Fruit fly (Drosophila melanogaster): ENCODE measurements around the gene CG34140.

CG34140 gene

dm6 chr3L:184251-184650 lies at the start of gene CG34140, which contains the start of the genes Mkp and Mtch (continued):
- TF ChIP-seq CG9817 (tag; optimal IDR thresholded peaks at IDR 0.05): peak; percentile 88
- TF ChIP-seq CG15601 (tag; optimal IDR thresholded peaks at IDR 0.05): peak; percentile 79
- peak; percentile 81 for TF ChIP-seq kni (GFP tag; optimal IDR thresholded peaks at IDR 0.05)
- peak; percentile 77 for TF ChIP-seq CG14014 (GFP tag; IDR thresholded peaks at IDR 0.05)
- peak; percentile 71 for TF ChIP-seq fd3F (GFP tag; optimal IDR thresholded peaks at IDR 0.05)
- no peak for TF ChIP-seq Lpt (GFP tag; optimal IDR thresholded peaks at IDR 0.05)
- no peak for TF ChIP-seq Kr (GFP tag; optimal IDR thresholded peaks at IDR 0.05)
- TF ChIP-seq Mrtf (GFP tag; IDR thresholded peaks at IDR 0.05): 0 out of 3 replicates have a peak, but pooled peaks have one; percentile 51
- peak; percentile 88 for TF ChIP-seq CG2712 (tag; optimal IDR thresholded peaks at IDR 0.05)
- TF ChIP-seq CG31365 (tag; optimal IDR thresholded peaks at IDR 0.05): no peak
- no peak for TF ChIP-seq caup (GFP tag; optimal IDR thresholded peaks at IDR 0.05; ENCODE audit: severe bottlenecking)
- peak; percentile 77 for TF ChIP-seq CG17186 (GFP tag; optimal IDR thresholded peaks at IDR 0.05)
- peak; percentile 58; the same call in 1 of the 2 replicates for TF ChIP-seq CG8765 (GFP tag; IDR thresholded peaks at IDR 0.05)
- TF ChIP-seq fd102C (GFP tag; optimal IDR thresholded peaks at IDR 0.05): peak; percentile 27
- no peak for TF ChIP-seq CG6654 (GFP tag; optimal IDR thresholded peaks at IDR 0.05)
- no peak for TF ChIP-seq twi (tag; optimal IDR thresholded peaks at IDR 0.05)
- TF ChIP-seq crol (GFP tag; IDR thresholded peaks at IDR 0.05): no peak
- 0 out of 3 replicates have a peak, but pooled peaks have one; percentile 31 for TF ChIP-seq CG7357 (GFP tag; IDR thresholded peaks at IDR 0.05)
- TF ChIP-seq nom (GFP tag; optimal IDR thresholded peaks at IDR 0.05): peak; percentile 7
- peak; percentile 64; the same call in 1 of the 2 replicates for TF ChIP-seq ap (GFP tag; IDR thresholded peaks at IDR 0.05)
- TF ChIP-seq ab (GFP tag; optimal IDR thresholded peaks at IDR 0.05): peak; percentile 69
- peak; percentile 89 for TF ChIP-seq CG12659 (GFP tag; optimal IDR thresholded peaks at IDR 0.05)
- peak; percentile 96 for TF ChIP-seq unc-4 (GFP tag; IDR thresholded peaks at IDR 0.05; ENCODE audit: partially characterized antibody)
- TF ChIP-seq Dad (GFP tag; optimal IDR thresholded peaks at IDR 0.05): peak; percentile 86
- TF ChIP-seq CG3995 (GFP tag; optimal IDR thresholded peaks at IDR 0.05): peak; percentile 74
- TF ChIP-seq CG12299 (tag; optimal IDR thresholded peaks at IDR 0.05): peak; percentile 77
- no peak for TF ChIP-seq Fer3 (tag; optimal IDR thresholded peaks at IDR 0.05)
- TF ChIP-seq CG9727 (GFP tag; optimal IDR thresholded peaks at IDR 0.05): peak; percentile 83
- no peak for TF ChIP-seq onecut (GFP tag; IDR thresholded peaks at IDR 0.05)
- peak; percentile 91 for TF ChIP-seq jumu (GFP tag; optimal IDR thresholded peaks at IDR 0.05)
- peak; percentile 85 for TF ChIP-seq CG10431 (GFP tag; optimal IDR thresholded peaks at IDR 0.05)
- no peak for TF ChIP-seq bcd (GFP tag; optimal IDR thresholded peaks at IDR 0.05)
- no peak for TF ChIP-seq Hr39 (optimal IDR thresholded peaks at IDR 0.05)
- no peak for TF ChIP-seq CG15479 (GFP tag; optimal IDR thresholded peaks at IDR 0.05)
- TF ChIP-seq CG2116 (GFP tag; optimal IDR thresholded peaks at IDR 0.05): peak; percentile 94
- peak; percentile 57 for TF ChIP-seq eyg (GFP tag; optimal IDR thresholded peaks at IDR 0.05)
- peak; percentile 98 for TF ChIP-seq Scr (GFP tag; IDR thresholded peaks at IDR 0.05; ENCODE audit: partially characterized antibody)
- TF ChIP-seq CG32772 (GFP tag; IDR thresholded peaks at IDR 0.05): peak; percentile 79
- TF ChIP-seq HLH4C (GFP tag; IDR thresholded peaks at IDR 0.05; ENCODE audit: partially characterized antibody): peak; percentile 92
- TF ChIP-seq pita (GFP tag; optimal IDR thresholded peaks at IDR 0.05): no peak
- TF ChIP-seq D19B (GFP tag; optimal IDR thresholded peaks at IDR 0.05): no peak
- peak; percentile 56 for TF ChIP-seq HHEX (GFP tag; optimal IDR thresholded peaks at IDR 0.05)
- peak; percentile 89 for TF ChIP-seq CG34422 (GFP tag; IDR thresholded peaks at IDR 0.05)
- TF ChIP-seq CG8290 (GFP tag; optimal IDR thresholded peaks at IDR 0.05): peak; percentile 88
- peak in 1 of 2 experiments; percentile 66 for TF ChIP-seq CG8290 (tag; optimal IDR thresholded peaks at IDR 0.05)
- TF ChIP-seq stc (GFP tag; IDR thresholded peaks at IDR 0.05): peak; percentile 74; the same call in 1 of the 2 replicates
- peak; percentile 91 for TF ChIP-seq gem (tag; optimal IDR thresholded peaks at IDR 0.05)
- peak; percentile 83 for TF ChIP-seq CG12104 (GFP tag; optimal IDR thresholded peaks at IDR 0.05)
- peak; percentile 77; the same call in 2 of the 4 replicates for TF ChIP-seq chinmo (GFP tag; IDR thresholded peaks at IDR 0.05; ENCODE audit: partially characterized antibody)
- no peak for TF ChIP-seq CG12219 (GFP tag; optimal IDR thresholded peaks at IDR 0.05)
- TF ChIP-seq lilli (GFP tag; optimal IDR thresholded peaks at IDR 0.05): peak; percentile 96

Data from whole organism, embryonic.